Worm (Caenorhabditis elegans) whole organism, mixed stage, embryonic: ENCODE results near the gene srh-214.

Experiments used
- ceh-83 ChIP-seq: fragments of 200-800 bp; sonication (Bioruptor generic); optimal IDR thresholded peaks from 2 replicates; lab custom pipeline; 2018; ENCODE audit warnings: mild to moderate bottlenecking, missing genetic modification characterization, missing compliant biosample characterization
- elt-1 ChIP-seq: sonication (generic microtip); optimal IDR thresholded peaks from 2 replicates; lab custom pipeline; 2017; ENCODE audit warnings: missing genetic modification characterization, mild to moderate bottlenecking, missing compliant biosample characterization, antibody characterized with exemption, moderate library complexity, borderline replicate concordance; ENCODE audit not compliant: insufficient read depth
- lsy-2 ChIP-seq: fragments of 150-350 bp; optimal IDR thresholded peaks from 2 replicates; lab custom pipeline; 2014; ENCODE audit warnings: missing biosample characterization, missing genetic modification characterization
- mab-5 ChIP-seq: fragments of 150-350 bp; optimal IDR thresholded peaks from 2 replicates; lab custom pipeline; 2014; ENCODE audit warnings: missing biosample characterization, missing genetic modification characterization
- nhr-12 ChIP-seq: fragments of 150-350 bp; optimal IDR thresholded peaks from 2 replicates; lab custom pipeline; 2014; ENCODE audit warnings: missing biosample characterization, missing genetic modification characterization
- nhr-237 ChIP-seq: fragments of 150-350 bp; optimal IDR thresholded peaks from 2 replicates; lab custom pipeline; 2014; ENCODE audit warnings: missing biosample characterization, missing genetic modification characterization
- pha-4 ChIP-seq: fragments of 150-350 bp; optimal IDR thresholded peaks from 2 replicates; lab custom pipeline; 2018; ENCODE audit warnings: missing biosample characterization, missing genetic modification reagents, missing genetic modification characterization
- sem-2 ChIP-seq: fragments of 200-800 bp; sonication (Bioruptor generic); optimal IDR thresholded peaks from 2 replicates; lab custom pipeline; 2018; ENCODE audit warnings: mild to moderate bottlenecking, missing genetic modification characterization, missing compliant biosample characterization
- snpc-4 ChIP-seq: fragments of 150-350 bp; optimal IDR thresholded peaks from 2 replicates; lab custom pipeline; 2014; ENCODE audit warnings: missing biosample characterization, missing genetic modification characterization
- unc-39 ChIP-seq: fragments of 150-350 bp; optimal IDR thresholded peaks from 2 replicates; lab custom pipeline; 2014; ENCODE audit warnings: missing biosample characterization, missing genetic modification characterization
- unc-62 ChIP-seq: fragments of 150-350 bp; optimal IDR thresholded peaks from 2 replicates; lab custom pipeline; 2014; ENCODE audit warnings: missing biosample characterization, missing genetic modification reagents, missing genetic modification characterization

- TF ChIP-seq lsy-2 (tag; lab: Kevin White, UChicago) = no peak
- TF ChIP-seq ceh-83 = no peak
- TF ChIP-seq elt-1 (tag; lab: Kevin White, UChicago) = no peak
- TF ChIP-seq unc-62 (GFP tag; lab: Kevin White, UChicago) = no peak
- no peak for TF ChIP-seq snpc-4 (tag; lab: Kevin White, UChicago)
- TF ChIP-seq nhr-12 (tag; lab: Kevin White, UChicago) = no peak
- no peak for TF ChIP-seq sem-2
- TF ChIP-seq nhr-237 (tag; lab: Kevin White, UChicago) = no peak
- no peak for TF ChIP-seq pha-4 (tag; lab: Kevin White, UChicago)
- no peak for TF ChIP-seq mab-5 (tag; lab: Kevin White, UChicago)
- no peak for TF ChIP-seq unc-39 (tag; lab: Kevin White, UChicago)
Observed at ce11 chrV:16831310-16831709, 1.8 kb upstream of the srh-214 start.
